Fruit fly (Drosophila melanogaster) whole organism, embryonic: ENCODE data around the gene PIP82.
A peak's percentile ranks its signal among the peaks of the same experiment; 100 is the strongest.

Experiments
- BtbVII ChIP-seq: fragments of 200-800 bp; sonication (Bioruptor generic); optimal IDR thresholded peaks from 3 replicates; lab custom pipeline; 2017; ENCODE audit warnings: missing biosample characterization, mild to moderate bottlenecking, missing genetic modification characterization
- C15 ChIP-seq: fragments of 200-800 bp; sonication (Bioruptor generic); IDR thresholded peaks from 3 replicates; pipeline ENCODE4 v1.3.6; 2022; ENCODE audit warnings: missing biosample characterization, missing genetic modification characterization
- CG11093 ChIP-seq: fragments of 200-800 bp; sonication (Bioruptor generic); IDR thresholded peaks from 3 replicates; pipeline ENCODE4 v1.3.6; 2022; ENCODE audit warnings: missing biosample characterization, missing genetic modification characterization
- CG11696 ChIP-seq: fragments of 200-800 bp; sonication (Bioruptor generic); IDR thresholded peaks from 2 replicates; pipeline ENCODE4 v1.3.6; 2022; ENCODE audit warnings: missing biosample characterization, missing genetic modification characterization
- CG13296 ChIP-seq: fragments of 200-800 bp; sonication (Bioruptor generic); optimal IDR thresholded peaks from 3 replicates; lab custom pipeline; 2018; ENCODE audit warnings: missing biosample characterization, mild to moderate bottlenecking, missing genetic modification characterization
- CG1529 ChIP-seq: fragments of 200-800 bp; sonication (Bioruptor generic); optimal IDR thresholded peaks from 3 replicates; lab custom pipeline; 2018; ENCODE audit warnings: missing biosample characterization, missing genetic modification characterization
- CG17385 ChIP-seq: fragments of 200-800 bp; sonication (Bioruptor generic); optimal IDR thresholded peaks from 3 replicates; lab custom pipeline; 2018; ENCODE audit warnings: missing biosample characterization, mild to moderate bottlenecking, missing genetic modification characterization
- CG32767 ChIP-seq: fragments of 200-800 bp; sonication (Bioruptor generic); IDR thresholded peaks from 2 replicates; pipeline ENCODE4 v1.3.6; 2022; ENCODE audit warnings: missing biosample characterization, missing genetic modification characterization
- CG3726 ChIP-seq: fragments of 200-800 bp; sonication (Bioruptor generic); IDR thresholded peaks from 3 replicates; pipeline ENCODE4, ENCODE4 v1.3.6; 2022; ENCODE audit warnings: missing biosample characterization, missing genetic modification characterization
- CG3847 ChIP-seq: fragments of 200-800 bp; sonication (Bioruptor generic); IDR thresholded peaks from 2 replicates; pipeline ENCODE4 v1.3.6; 2022; ENCODE audit warnings: missing biosample characterization, missing genetic modification characterization
- CG6791 ChIP-seq: fragments of 200-800 bp; sonication (Bioruptor generic); IDR thresholded peaks from 3 replicates; pipeline ENCODE4 v1.3.6; 2022; ENCODE audit warnings: missing biosample characterization, missing genetic modification characterization; ENCODE audit not compliant: partially characterized antibody
- CG7357 ChIP-seq: fragments of 200-800 bp; sonication (Bioruptor generic); IDR thresholded peaks from 3 replicates; pipeline ENCODE4 v1.3.6; 2022; ENCODE audit warnings: missing biosample characterization, missing genetic modification characterization
- CG7556 ChIP-seq: fragments of 200-800 bp; sonication (Bioruptor generic); optimal IDR thresholded peaks from 2 replicates; lab custom pipeline; 2017; ENCODE audit warnings: missing biosample characterization, mild to moderate bottlenecking, missing genetic modification characterization
- CG8281 ChIP-seq: fragments of 200-800 bp; sonication (Bioruptor generic); optimal IDR thresholded peaks from 2 replicates; lab custom pipeline; 2018; ENCODE audit warnings: missing biosample characterization, mild to moderate bottlenecking, missing genetic modification characterization, moderate library complexity
- Fer3 ChIP-seq: fragments of 200-800 bp; sonication (Bioruptor generic); optimal IDR thresholded peaks from 2 replicates; lab custom pipeline; 2018; ENCODE audit warnings: missing biosample characterization, mild to moderate bottlenecking, missing genetic modification characterization, moderate library complexity
- Gsc ChIP-seq: fragments of 200-800 bp; sonication (Bioruptor generic); IDR thresholded peaks from 2 replicates; pipeline ENCODE4 v1.3.6; 2022; ENCODE audit warnings: missing biosample characterization, missing genetic modification characterization
- Hey ChIP-seq: fragments of 200-800 bp; sonication (Bioruptor generic); optimal IDR thresholded peaks from 3 replicates; lab custom pipeline; 2018; ENCODE audit warnings: missing biosample characterization, mild to moderate bottlenecking, missing genetic modification characterization
- Hr51 ChIP-seq, 2 experiments: fragments of 200-800 bp; sonication (Bioruptor generic); optimal IDR thresholded peaks; 2 replicates in 1 of 2; 3 replicates in 1 of 2; lab custom pipeline; 2016 to 2018; ENCODE audit warnings: missing biosample characterization in 2 of 2, missing genetic modification characterization in 2 of 2, mild to moderate bottlenecking in 1 of 2, moderate library complexity in 1 of 2
- Oli ChIP-seq: fragments of 200-800 bp; sonication (Bioruptor generic); optimal IDR thresholded peaks from 2 replicates; lab custom pipeline; 2018; ENCODE audit warnings: missing biosample characterization, mild to moderate bottlenecking, missing genetic modification characterization, moderate library complexity
- Rfx ChIP-seq: fragments of 200-800 bp; sonication (Bioruptor generic); IDR thresholded peaks from 2 replicates; pipeline ENCODE4 v1.3.6; 2022; ENCODE audit warnings: missing biosample characterization, missing genetic modification characterization
- abd-A ChIP-seq: fragments of 200-800 bp; sonication (Bioruptor generic); optimal IDR thresholded peaks from 3 replicates; lab custom pipeline; 2019; ENCODE audit warnings: missing biosample characterization, mild to moderate bottlenecking, missing genetic modification characterization, moderate library complexity
- cato ChIP-seq: fragments of 200-800 bp; sonication (Bioruptor generic); optimal IDR thresholded peaks from 2 replicates; lab custom pipeline; 2016; ENCODE audit warnings: missing biosample characterization, missing genetic modification characterization, borderline replicate concordance
- da ChIP-seq: fragments of 200-800 bp; sonication (Bioruptor generic); optimal IDR thresholded peaks from 2 replicates; lab custom pipeline; 2016; ENCODE audit warnings: missing biosample characterization, missing genetic modification characterization
- gem ChIP-seq: fragments of 200-800 bp; sonication (Bioruptor generic); optimal IDR thresholded peaks from 2 replicates; lab custom pipeline; 2019; ENCODE audit warnings: missing biosample characterization, mild to moderate bottlenecking, missing genetic modification characterization, moderate library complexity
- kni ChIP-seq: fragments of 200-800 bp; sonication (Bioruptor generic); optimal IDR thresholded peaks from 3 replicates; lab custom pipeline; 2017; ENCODE audit warnings: mild to moderate bottlenecking, missing biosample characterization, missing genetic modification reagents, missing genetic modification characterization
- nerfin-1 ChIP-seq: fragments of 200-800 bp; sonication (Bioruptor generic); optimal IDR thresholded peaks from 3 replicates; lab custom pipeline; 2019; ENCODE audit warnings: missing biosample characterization, mild to moderate bottlenecking, missing genetic modification characterization, moderate library complexity
- pan ChIP-seq, 4 experiments: fragments of >200 bp in 3 of 4; fragments of 200-800 bp in 1 of 4; sonication (Bioruptor generic) in 1 of 4; optimal IDR thresholded peaks in 3 of 4; IDR thresholded peaks in 1 of 4; 2 replicates each; pipeline versions ENCODE4 v1.3.6 to Lab custom; 2017 to 2022; ENCODE audit warnings: missing biosample characterization in 2 of 4, missing genetic modification characterization in 2 of 4, mixed read lengths in 1 of 4
- pros ChIP-seq: fragments of 200-800 bp; sonication (Bioruptor generic); optimal IDR thresholded peaks from 3 replicates; lab custom pipeline; 2019; ENCODE audit warnings: missing biosample characterization, mild to moderate bottlenecking, missing genetic modification characterization, moderate library complexity
- sens ChIP-seq: fragments of 200-800 bp; sonication (Bioruptor generic); peaks from one replicate; lab custom pipeline; 2016; ENCODE audit warnings: missing biosample characterization, missing genetic modification characterization
- slbo ChIP-seq: fragments of 200-800 bp; sonication (Bioruptor generic); IDR thresholded peaks from 2 replicates; pipeline ENCODE4 v1.3.6; 2022; ENCODE audit warnings: missing biosample characterization, missing genetic modification characterization
- slou ChIP-seq: fragments of 200-800 bp; sonication (Bioruptor generic); optimal IDR thresholded peaks from 3 replicates; lab custom pipeline; 2016; ENCODE audit warnings: missing biosample characterization, missing genetic modification characterization
- sqz ChIP-seq: fragments of 200-800 bp; sonication (Bioruptor generic); optimal IDR thresholded peaks from 3 replicates; lab custom pipeline; 2018; ENCODE audit warnings: missing biosample characterization, mild to moderate bottlenecking, missing genetic modification characterization
- vvl ChIP-seq: fragments of 200-800 bp; sonication (Bioruptor generic); IDR thresholded peaks from 2 replicates; pipeline ENCODE4 v1.3.6; 2022; ENCODE audit warnings: missing biosample characterization, missing genetic modification characterization
- z ChIP-seq: fragments of 200-800 bp; sonication (Bioruptor generic); IDR thresholded peaks from 3 replicates; pipeline ENCODE4 v1.3.6; 2022; ENCODE audit warnings: missing biosample characterization, missing genetic modification characterization
- zen ChIP-seq: fragments of 200-800 bp; sonication (Bioruptor generic); optimal IDR thresholded peaks from 3 replicates; lab custom pipeline; 2018; ENCODE audit warnings: missing biosample characterization, mild to moderate bottlenecking, missing genetic modification characterization, moderate library complexity
- zf30C ChIP-seq: fragments of 200-800 bp; sonication (Bioruptor generic); optimal IDR thresholded peaks from 3 replicates; lab custom pipeline; 2018; ENCODE audit warnings: missing biosample characterization, mild to moderate bottlenecking, missing genetic modification characterization

The PIP82 gene

dm6 chrX:8531775-8532174 lies 2.3 kb upstream of the PIP82 start (continued):
- TF ChIP-seq Rfx (GFP tag; lab: Robert Waterston, UW), result 0 out of 2 replicates have a peak, but pooled peaks have one; percentile 14
- no peak for TF ChIP-seq CG7357 (GFP tag; lab: Robert Waterston, UW)
- peak; percentile 2 for TF ChIP-seq gem (tag; lab: Kevin White, UChicago)
- TF ChIP-seq CG11696, result peak; percentile 81
- TF ChIP-seq pan (optimal IDR thresholded peaks at IDR 0.05; lab: Kevin White, UChicago), result no peak
- no peak for TF ChIP-seq pan (GFP tag; optimal IDR thresholded peaks at IDR 0.05 in 1 of 2, IDR thresholded peaks at IDR 0.05 in 1 of 2)
- no peak for TF ChIP-seq zf30C (GFP tag; lab: Kevin White, UChicago)
- TF ChIP-seq Hr51 (GFP tag; optimal IDR thresholded peaks at IDR 0.05; lab: Kevin White, UChicago), result peak in 1 of 2 experiments; percentile 3
- TF ChIP-seq slbo, result peak; percentile 33; the same call in 1 of the 2 replicates
- no peak for TF ChIP-seq CG32767 (GFP tag; lab: Robert Waterston, UW)

- peak; percentile 60 for TF ChIP-seq Hey (tag; lab: Kevin White, UChicago)
- TF ChIP-seq BtbVII (GFP tag; lab: Kevin White, UChicago), result no peak
- TF ChIP-seq CG6791 (GFP tag; lab: Robert Waterston, UW), result 0 out of 3 replicates have a peak, but pooled peaks have one; percentile 15
- TF ChIP-seq Gsc (GFP tag; lab: Robert Waterston, UW), result no peak
- no peak for TF ChIP-seq CG17385 (GFP tag; lab: Kevin White, UChicago)
- TF ChIP-seq sqz (GFP tag; lab: Kevin White, UChicago), result peak; percentile 19
- peak; percentile 67 for TF ChIP-seq sens
- TF ChIP-seq CG1529 (GFP tag; lab: Kevin White, UChicago), result no peak
- TF ChIP-seq cato (GFP tag; lab: Kevin White, UChicago), result no peak
- TF ChIP-seq da (GFP tag; lab: Kevin White, UChicago), result no peak
- peak; percentile 88 for TF ChIP-seq nerfin-1 (tag; lab: Kevin White, UChicago)
- TF ChIP-seq pros, result peak; percentile 61
- peak; percentile 31 for TF ChIP-seq kni (GFP tag; lab: Kevin White, UChicago)
- TF ChIP-seq Oli, result no peak
- peak; percentile 95 for TF ChIP-seq CG8281
Measured at dm6 chrX:8523572-8524155, 5.8 kb downstream of the PIP82 start.

- TF ChIP-seq slou (GFP tag; lab: Kevin White, UChicago) (no peak), nerfin-1 (tag; lab: Kevin White, UChicago) (no peak), z (GFP tag; lab: Robert Waterston, UW) (peak; percentile 58; the same call in 1 of the 3 replicates), zen (no peak), Fer3 (tag; lab: Kevin White, UChicago) (no peak), sqz (GFP tag; lab: Kevin White, UChicago) (peak; percentile 79), CG3847 (GFP tag; lab: Robert Waterston, UW) (no peak), vvl (GFP tag; lab: Robert Waterston, UW) (no peak), abd-A (tag; lab: Kevin White, UChicago) (no peak), CG7556 (GFP tag; lab: Kevin White, UChicago) (no peak), C15 (GFP tag; lab: Robert Waterston, UW) (no peak), CG11093 (GFP tag; lab: Robert Waterston, UW) (no peak), CG13296 (no peak), CG3726 (GFP tag; lab: Robert Waterston, UW) (no peak)
Measured at dm6 chrX:8522504-8522903, 7.0 kb downstream of the PIP82 start.
